1 fruit fly cellular context compared by ENCODE assay signal in the genomic region with DNA sequence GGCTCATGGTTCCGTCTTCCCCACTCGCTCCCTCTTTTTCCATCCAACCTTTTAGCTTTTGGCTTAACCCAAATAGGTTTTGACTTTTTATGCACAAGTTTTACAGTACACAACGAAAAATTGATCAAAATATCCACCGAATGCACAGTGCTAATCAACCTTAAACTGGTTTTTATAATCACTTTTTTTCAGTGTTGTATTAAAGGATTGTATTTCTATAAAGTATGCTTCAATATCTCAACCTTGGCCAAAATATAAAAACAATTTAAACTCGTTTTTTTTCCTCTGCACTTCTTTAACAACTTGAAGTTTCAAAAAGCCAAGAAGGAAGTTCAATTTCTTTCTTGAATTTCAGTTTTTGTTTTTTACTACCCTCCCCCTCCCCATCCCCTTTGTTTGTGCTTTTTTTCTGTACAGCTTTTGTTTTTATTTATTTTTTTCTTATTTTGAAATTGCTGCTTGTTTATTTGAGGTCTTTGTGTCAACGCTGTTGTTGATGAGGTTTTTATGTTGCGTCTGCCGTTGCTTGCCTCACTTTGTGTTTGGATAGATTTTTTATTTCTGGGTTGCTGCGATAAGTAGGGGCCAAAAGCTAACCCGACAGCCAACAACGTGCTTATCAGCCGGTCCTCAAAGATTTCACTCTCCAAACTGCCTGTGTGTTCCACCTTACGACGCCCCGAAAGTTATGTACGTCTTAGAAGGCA.
TF ChIP-seq lines count a peak whose summit lies in the region.

No protein-coding gene starts in this region.

TF ChIP-seq in whole organism, embryonic, 481 proteins besides CTCF, POLR2A, EP300 and RAD21 (continued from another document and continues in another):
- no peak for TF ChIP-seq tna (GFP tag; IDR thresholded peaks at IDR 0.05; lab: Robert Waterston, UW; ENCODE audit: partially characterized antibody)
- no peak for TF ChIP-seq CG2202 (tag; optimal IDR thresholded peaks at IDR 0.05; lab: Kevin White, UChicago)
- TF ChIP-seq CG14860 (GFP tag; IDR thresholded peaks at IDR 0.05; lab: Robert Waterston, UW; ENCODE audit: partially characterized antibody) = no peak
- no peak for TF ChIP-seq CG4617 (GFP tag; optimal IDR thresholded peaks at IDR 0.05; lab: Kevin White, UChicago; ENCODE audit: borderline replicate concordance)
- TF ChIP-seq CG12744 (GFP tag; optimal IDR thresholded peaks at IDR 0.05; lab: Kevin White, UChicago) = no peak
- no peak for TF ChIP-seq CG1792 (GFP tag; optimal IDR thresholded peaks at IDR 0.05; lab: Kevin White, UChicago)
- no peak for TF ChIP-seq HLHmδ (GFP tag; optimal IDR thresholded peaks at IDR 0.05; lab: Kevin White, UChicago)
- TF ChIP-seq CG10979 (tag; optimal IDR thresholded peaks at IDR 0.05; lab: Kevin White, UChicago) = peak; percentile 29
- TF ChIP-seq nom (GFP tag; optimal IDR thresholded peaks at IDR 0.05; lab: Kevin White, UChicago) = no peak
- TF ChIP-seq Ssrp (tag; optimal IDR thresholded peaks at IDR 0.05; lab: Kevin White, UChicago) = peak; percentile 29
- no peak for TF ChIP-seq dysf (GFP tag; IDR thresholded peaks at IDR 0.05; lab: Robert Waterston, UW)
- no peak for TF ChIP-seq CG7786 (GFP tag; optimal IDR thresholded peaks at IDR 0.05; lab: Kevin White, UChicago)
- no peak for TF ChIP-seq zf30C (GFP tag; optimal IDR thresholded peaks at IDR 0.05; lab: Kevin White, UChicago)
- TF ChIP-seq HLH3B (GFP tag; IDR thresholded peaks at IDR 0.05; lab: Robert Waterston, UW) = no peak
- TF ChIP-seq sqz (GFP tag; optimal IDR thresholded peaks at IDR 0.05; lab: Kevin White, UChicago) = peak; percentile 76
- TF ChIP-seq unc-4 (GFP tag; IDR thresholded peaks at IDR 0.05; lab: Robert Waterston, UW; ENCODE audit: partially characterized antibody) = no peak
- TF ChIP-seq CG42726 (GFP tag; IDR thresholded peaks at IDR 0.05; lab: Robert Waterston, UW; ENCODE audit: partially characterized antibody) = no peak
- TF ChIP-seq CG13894 (tag; optimal IDR thresholded peaks at IDR 0.05; lab: Kevin White, UChicago) = no peak
- TF ChIP-seq Aef1 (GFP tag; IDR thresholded peaks at IDR 0.05; lab: Robert Waterston, UW) = no peak
- TF ChIP-seq Six4 (GFP tag; optimal IDR thresholded peaks at IDR 0.05; lab: Kevin White, UChicago) = no peak
- no peak for TF ChIP-seq inv (GFP tag; IDR thresholded peaks at IDR 0.05; lab: Robert Waterston, UW; ENCODE audit: partially characterized antibody)
- TF ChIP-seq kah (GFP tag; optimal IDR thresholded peaks at IDR 0.05; lab: Kevin White, UChicago) = no peak
- no peak for TF ChIP-seq ash1 (GFP tag; optimal IDR thresholded peaks at IDR 0.05; lab: Kevin White, UChicago)
- TF ChIP-seq fd3F (GFP tag; optimal IDR thresholded peaks at IDR 0.05; lab: Kevin White, UChicago) = no peak
- no peak for TF ChIP-seq Rx (GFP tag; IDR thresholded peaks at IDR 0.05; lab: Robert Waterston, UW)
- TF ChIP-seq MBD-R2 (GFP tag; IDR thresholded peaks at IDR 0.05; lab: Robert Waterston, UW) = no peak
- no peak for TF ChIP-seq C15 (GFP tag; IDR thresholded peaks at IDR 0.05; lab: Robert Waterston, UW)
- TF ChIP-seq CG14014 (GFP tag; IDR thresholded peaks at IDR 0.05; lab: Robert Waterston, UW) = no peak; the same call in 1 of the 2 replicates
- TF ChIP-seq CG10654 (GFP tag; optimal IDR thresholded peaks at IDR 0.05; lab: Kevin White, UChicago) = no peak
- no peak for TF ChIP-seq tll (GFP tag; optimal IDR thresholded peaks at IDR 0.05; lab: Kevin White, UChicago)
- no peak for TF ChIP-seq hth (optimal IDR thresholded peaks at IDR 0.05; lab: Kevin White, UChicago)
- TF ChIP-seq hb (GFP tag; IDR thresholded peaks at IDR 0.05; lab: Robert Waterston, UW; ENCODE audit: partially characterized antibody) = no peak
- TF ChIP-seq CG1603 (tag; optimal IDR thresholded peaks at IDR 0.05; lab: Kevin White, UChicago) = peak; percentile 21
- TF ChIP-seq CG18476 (GFP tag; optimal IDR thresholded peaks at IDR 0.05; lab: Kevin White, UChicago) = no peak
- no peak for TF ChIP-seq CG9437 (GFP tag; optimal IDR thresholded peaks at IDR 0.05; lab: Kevin White, UChicago)
- no peak for TF ChIP-seq Atf3 (GFP tag; optimal IDR thresholded peaks at IDR 0.05; lab: Kevin White, UChicago)
- TF ChIP-seq peb (GFP tag; IDR thresholded peaks at IDR 0.05; lab: Robert Waterston, UW) = no peak
- peak; percentile 15 for TF ChIP-seq CG17568 (GFP tag; optimal IDR thresholded peaks at IDR 0.05; lab: Kevin White, UChicago)
- TF ChIP-seq bigmax (GFP tag; optimal IDR thresholded peaks at IDR 0.05; lab: Kevin White, UChicago) = no peak
- TF ChIP-seq CG17912 (GFP tag; optimal IDR thresholded peaks at IDR 0.05; lab: Kevin White, UChicago) = no peak
- TF ChIP-seq en (GFP tag; optimal IDR thresholded peaks at IDR 0.05; lab: Kevin White, UChicago) = no peak
- peak; percentile 30 for TF ChIP-seq CG2712 (tag; optimal IDR thresholded peaks at IDR 0.05; lab: Kevin White, UChicago)
- TF ChIP-seq Mad (GFP tag; optimal IDR thresholded peaks at IDR 0.05; lab: Kevin White, UChicago) = no peak
- peak; percentile 4 for TF ChIP-seq odd (GFP tag; optimal IDR thresholded peaks at IDR 0.05; lab: Kevin White, UChicago)
- TF ChIP-seq H2.0 (GFP tag; IDR thresholded peaks at IDR 0.05; lab: Robert Waterston, UW) = no peak
- TF ChIP-seq Atf-2 (GFP tag; optimal IDR thresholded peaks at IDR 0.05; lab: Kevin White, UChicago) = no peak
- no peak for TF ChIP-seq Spps (tag; optimal IDR thresholded peaks at IDR 0.05; lab: Kevin White, UChicago)
- no peak for TF ChIP-seq CG1024 (GFP tag; IDR thresholded peaks at IDR 0.05; lab: Robert Waterston, UW)
- TF ChIP-seq kni (GFP tag; optimal IDR thresholded peaks at IDR 0.05; lab: Kevin White, UChicago) = peak; percentile 40
- no peak for TF ChIP-seq chn (GFP tag; optimal IDR thresholded peaks at IDR 0.05; lab: Kevin White, UChicago)
- TF ChIP-seq Neu2 (GFP tag; optimal IDR thresholded peaks at IDR 0.05; lab: Kevin White, UChicago; ENCODE audit: borderline replicate concordance) = no peak
- no peak for TF ChIP-seq CG8478 (optimal IDR thresholded peaks at IDR 0.05; lab: Kevin White, UChicago)
- TF ChIP-seq insv (GFP tag; optimal IDR thresholded peaks at IDR 0.05; lab: Kevin White, UChicago) = no peak
- TF ChIP-seq wdn (GFP tag; IDR thresholded peaks at IDR 0.05; lab: Robert Waterston, UW) = no peak
- no peak for TF ChIP-seq CG2889 (GFP tag; IDR thresholded peaks at IDR 0.05; lab: Robert Waterston, UW)
- peak; percentile 74 for TF ChIP-seq Sox102F (GFP tag; optimal IDR thresholded peaks at IDR 0.05; lab: Kevin White, UChicago)
- TF ChIP-seq lmd (GFP tag; IDR thresholded peaks at IDR 0.05; lab: Robert Waterston, UW) = no peak
- no peak for TF ChIP-seq bcd (GFP tag; optimal IDR thresholded peaks at IDR 0.05; lab: Kevin White, UChicago)
- no peak for TF ChIP-seq Optix (GFP tag; IDR thresholded peaks at IDR 0.05; lab: Robert Waterston, UW)
- TF ChIP-seq mld (GFP tag; IDR thresholded peaks at IDR 0.05; lab: Robert Waterston, UW; ENCODE audit: partially characterized antibody) = no peak
- TF ChIP-seq her (GFP tag; optimal IDR thresholded peaks at IDR 0.05; lab: Kevin White, UChicago) = no peak
- TF ChIP-seq rib (GFP tag; IDR thresholded peaks at IDR 0.05; lab: Robert Waterston, UW) = no peak
- TF ChIP-seq CG8765 (GFP tag; IDR thresholded peaks at IDR 0.05; lab: Robert Waterston, UW) = no peak
- TF ChIP-seq CG31365 (tag; optimal IDR thresholded peaks at IDR 0.05; lab: Kevin White, UChicago) = no peak
- TF ChIP-seq CG8281 (tag; optimal IDR thresholded peaks at IDR 0.05; lab: Kevin White, UChicago) = no peak
- TF ChIP-seq run (tag; optimal IDR thresholded peaks at IDR 0.05; lab: Kevin White, UChicago) = no peak
- TF ChIP-seq CG1233 (GFP tag; optimal IDR thresholded peaks at IDR 0.05; lab: Kevin White, UChicago) = no peak
- TF ChIP-seq eve (GFP tag; optimal IDR thresholded peaks at IDR 0.05; lab: Kevin White, UChicago) = peak in 1 of 2 experiments; percentile 80
- no peak for TF ChIP-seq CG10147 (GFP tag; optimal IDR thresholded peaks at IDR 0.05; lab: Kevin White, UChicago)
- no peak for TF ChIP-seq jigr1 (GFP tag; IDR thresholded peaks at IDR 0.05; lab: Robert Waterston, UW)
- peak; percentile 8 for TF ChIP-seq CG12659 (GFP tag; optimal IDR thresholded peaks at IDR 0.05; lab: Kevin White, UChicago)
- TF ChIP-seq CG2875 (GFP tag; optimal IDR thresholded peaks at IDR 0.05; lab: Kevin White, UChicago) = no peak
- no peak for TF ChIP-seq Stat92E (GFP tag; optimal IDR thresholded peaks at IDR 0.05; lab: Kevin White, UChicago)
- no peak for TF ChIP-seq Dref (GFP tag; IDR thresholded peaks at IDR 0.05; lab: Robert Waterston, UW)
- TF ChIP-seq ranshi (GFP tag; IDR thresholded peaks at IDR 0.05; lab: Robert Waterston, UW) = no peak
- peak; percentile 45; the same call in 1 of the 2 replicates for TF ChIP-seq Awh (GFP tag; IDR thresholded peaks at IDR 0.05; lab: Robert Waterston, UW)
- no peak for TF ChIP-seq ap (GFP tag; IDR thresholded peaks at IDR 0.05; lab: Robert Waterston, UW)
- no peak for TF ChIP-seq sr (GFP tag; IDR thresholded peaks at IDR 0.05; lab: Robert Waterston, UW)
- TF ChIP-seq gce (GFP tag; IDR thresholded peaks at IDR 0.05; lab: Robert Waterston, UW) = no peak
- no peak for TF ChIP-seq salm (tag; optimal IDR thresholded peaks at IDR 0.05; lab: Kevin White, UChicago)
- TF ChIP-seq scrt (GFP tag; optimal IDR thresholded peaks at IDR 0.05; lab: Kevin White, UChicago) = no peak
- TF ChIP-seq nau (GFP tag; optimal IDR thresholded peaks at IDR 0.05; lab: Kevin White, UChicago) = no peak
- no peak for TF ChIP-seq CG3726 (GFP tag; IDR thresholded peaks at IDR 0.05; lab: Robert Waterston, UW)
- TF ChIP-seq lola (GFP tag; optimal IDR thresholded peaks at IDR 0.05; lab: Kevin White, UChicago) = no peak
- TF ChIP-seq Bdp1 (GFP tag; optimal IDR thresholded peaks at IDR 0.05; lab: Kevin White, UChicago) = no peak
- no peak for TF ChIP-seq Mrtf (GFP tag; IDR thresholded peaks at IDR 0.05; lab: Robert Waterston, UW)
- TF ChIP-seq Myb (GFP tag; optimal IDR thresholded peaks at IDR 0.05; lab: Kevin White, UChicago) = no peak
- no peak for TF ChIP-seq CG11456 (GFP tag; IDR thresholded peaks at IDR 0.05; lab: Robert Waterston, UW)
- peak; percentile 21 for TF ChIP-seq CG4424 (GFP tag; optimal IDR thresholded peaks at IDR 0.05; lab: Kevin White, UChicago)
- peak; percentile 9 for TF ChIP-seq CG3281 (GFP tag; optimal IDR thresholded peaks at IDR 0.05; lab: Kevin White, UChicago)
- no peak for TF ChIP-seq vnd (GFP tag; IDR thresholded peaks at IDR 0.05; lab: Robert Waterston, UW; ENCODE audit: partially characterized antibody)
- TF ChIP-seq CG7271 (tag; optimal IDR thresholded peaks at IDR 0.05; lab: Kevin White, UChicago) = no peak
- no peak for TF ChIP-seq BEAF-32 (GFP tag; optimal IDR thresholded peaks at IDR 0.05; lab: Kevin White, UChicago)
- TF ChIP-seq dpn (GFP tag; optimal IDR thresholded peaks at IDR 0.05; lab: Kevin White, UChicago) = peak in 1 of 2 experiments; percentile 3
- no peak for TF ChIP-seq CG13624 (GFP tag; optimal IDR thresholded peaks at IDR 0.05; lab: Kevin White, UChicago)
- no peak for TF ChIP-seq Scr (GFP tag; IDR thresholded peaks at IDR 0.05; lab: Robert Waterston, UW; ENCODE audit: partially characterized antibody)
- TF ChIP-seq Hr51 (GFP tag; optimal IDR thresholded peaks at IDR 0.05; lab: Kevin White, UChicago) = peak in 1 of 2 experiments; percentile 13
- TF ChIP-seq CG13123 (GFP tag; optimal IDR thresholded peaks at IDR 0.05; lab: Kevin White, UChicago) = no peak
- no peak for TF ChIP-seq ato (GFP tag; IDR thresholded peaks at IDR 0.05; lab: Robert Waterston, UW; ENCODE audit: partially characterized antibody)
- no peak for TF ChIP-seq CG8944 (GFP tag; optimal IDR thresholded peaks at IDR 0.05; lab: Kevin White, UChicago)
- TF ChIP-seq pb (GFP tag; optimal IDR thresholded peaks at IDR 0.05; lab: Kevin White, UChicago) = no peak
- TF ChIP-seq tx (GFP tag; optimal IDR thresholded peaks at IDR 0.05; lab: Kevin White, UChicago) = no peak
- no peak for TF ChIP-seq ham (GFP tag; IDR thresholded peaks at IDR 0.05; lab: Robert Waterston, UW)
- TF ChIP-seq CG7372 (GFP tag; IDR thresholded peaks at IDR 0.05; lab: Robert Waterston, UW) = no peak
- TF ChIP-seq NK7.1 (GFP tag; optimal IDR thresholded peaks at IDR 0.05; lab: Kevin White, UChicago) = no peak
- peak; percentile 40 for TF ChIP-seq Oli (tag; optimal IDR thresholded peaks at IDR 0.05; lab: Kevin White, UChicago)
- no peak for TF ChIP-seq kay (GFP tag; optimal IDR thresholded peaks at IDR 0.05; lab: Kevin White, UChicago)
- TF ChIP-seq CG16815 (GFP tag; optimal IDR thresholded peaks at IDR 0.05; lab: Kevin White, UChicago) = no peak
- TF ChIP-seq org-1 (GFP tag; optimal IDR thresholded peaks at IDR 0.05; lab: Kevin White, UChicago) = no peak
- no peak for TF ChIP-seq twi (tag; optimal IDR thresholded peaks at IDR 0.05; lab: Kevin White, UChicago)
- peak; percentile 12 for TF ChIP-seq CG30403 (GFP tag; optimal IDR thresholded peaks at IDR 0.05; lab: Kevin White, UChicago)
- TF ChIP-seq CG14710 (tag; optimal IDR thresholded peaks at IDR 0.05; lab: Kevin White, UChicago) = no peak
- no peak for TF ChIP-seq CG18764 (GFP tag; optimal IDR thresholded peaks at IDR 0.05; lab: Kevin White, UChicago)
- no peak for TF ChIP-seq gro (GFP tag; optimal IDR thresholded peaks at IDR 0.05; lab: Kevin White, UChicago)
- no peak for TF ChIP-seq CG11247 (GFP tag; IDR thresholded peaks at IDR 0.05; lab: Robert Waterston, UW)
- TF ChIP-seq caup (GFP tag; optimal IDR thresholded peaks at IDR 0.05; lab: Kevin White, UChicago; ENCODE audit: severe bottlenecking) = no peak
- peak; percentile 3 for TF ChIP-seq Abd-B (GFP tag; optimal IDR thresholded peaks at IDR 0.05; lab: Kevin White, UChicago)
- TF ChIP-seq Dfd (GFP tag; optimal IDR thresholded peaks at IDR 0.05; lab: Kevin White, UChicago) = no peak
- no peak for TF ChIP-seq Hey (tag; optimal IDR thresholded peaks at IDR 0.05; lab: Kevin White, UChicago)
- TF ChIP-seq fu2 (GFP tag; optimal IDR thresholded peaks at IDR 0.05; lab: Kevin White, UChicago) = no peak
- no peak for TF ChIP-seq Sin3A (optimal IDR thresholded peaks at IDR 0.05; lab: Kevin White, UChicago)
- no peak for TF ChIP-seq da (GFP tag; optimal IDR thresholded peaks at IDR 0.05; lab: Kevin White, UChicago)
- no peak for TF ChIP-seq CG4282 (GFP tag; optimal IDR thresholded peaks at IDR 0.05; lab: Kevin White, UChicago)
- TF ChIP-seq fru (optimal IDR thresholded peaks at IDR 0.05; lab: Kevin White, UChicago) = no peak
- TF ChIP-seq Asciz (GFP tag; optimal IDR thresholded peaks at IDR 0.05; lab: Kevin White, UChicago) = peak; percentile 58
- TF ChIP-seq CG2678 (tag; optimal IDR thresholded peaks at IDR 0.05; lab: Kevin White, UChicago) = peak; percentile 19
- TF ChIP-seq D19A (tag; optimal IDR thresholded peaks at IDR 0.05; lab: Kevin White, UChicago) = peak; percentile 22
- no peak for TF ChIP-seq hkb (optimal IDR thresholded peaks at IDR 0.05; lab: Kevin White, UChicago)
- TF ChIP-seq hkb (GFP tag; IDR thresholded peaks at IDR 0.05; lab: Robert Waterston, UW) = no peak
